Worm (Caenorhabditis elegans) whole organism, young adult: ENCODE data around the gene lgc-24.

Experiments used
- F23B12.7 ChIP-seq: sonication (generic microtip); optimal IDR thresholded peaks from 2 replicates; lab custom pipeline; 2017; ENCODE audit warnings: missing genetic modification characterization, mild to moderate bottlenecking, missing compliant biosample characterization, antibody characterized with exemption, moderate library complexity; ENCODE audit not compliant: insufficient read depth
- F49E8.2 ChIP-seq: sonication (generic microtip); optimal IDR thresholded peaks from 3 replicates; lab custom pipeline; 2017; ENCODE audit warnings: missing genetic modification characterization, mild to moderate bottlenecking, missing compliant biosample characterization, antibody characterized with exemption, moderate library complexity; ENCODE audit not compliant: insufficient read depth
- K12H6.12 ChIP-seq: fragments of 200-800 bp; sonication (Bioruptor generic); optimal IDR thresholded peaks from 2 replicates; lab custom pipeline; 2018; ENCODE audit warnings: mild to moderate bottlenecking, missing genetic modification characterization, missing compliant biosample characterization
- Y56A3A.18 ChIP-seq: fragments of 200-800 bp; sonication (Bioruptor generic); IDR thresholded peaks from 2 replicates; pipeline ENCODE4 v1.3.6; 2022; ENCODE audit warnings: missing genetic modification reagents, missing genetic modification characterization, missing compliant biosample characterization
- ceh-27 ChIP-seq: fragments of 200-800 bp; sonication (Bioruptor generic); optimal IDR thresholded peaks from 2 replicates; lab custom pipeline; 2018; ENCODE audit warnings: mild to moderate bottlenecking, missing genetic modification characterization, moderate library complexity, missing compliant biosample characterization
- ets-4 ChIP-seq: fragments of 200-800 bp; sonication (Bioruptor generic); optimal IDR thresholded peaks from 2 replicates; lab custom pipeline; 2018; ENCODE audit warnings: mild to moderate bottlenecking, missing genetic modification characterization, missing compliant biosample characterization
- pbrm-1 ChIP-seq: fragments of 200-800 bp; sonication (Bioruptor generic); IDR thresholded peaks from 2 replicates; pipeline ENCODE4 v1.3.6; 2022; ENCODE audit warnings: missing genetic modification reagents, missing genetic modification characterization, missing compliant biosample characterization
- pha-4 ChIP-seq: fragments of 150-350 bp; sonication (generic microtip); optimal IDR thresholded peaks from 2 replicates; lab custom pipeline; 2014; ENCODE audit warnings: missing biosample characterization, missing genetic modification reagents, missing genetic modification characterization
- tbp1 ChIP-seq: fragments of 200-800 bp; sonication (Bioruptor generic); optimal IDR thresholded peaks from 2 replicates; lab custom pipeline; 2018; ENCODE audit warnings: mild to moderate bottlenecking, missing genetic modification characterization, missing compliant biosample characterization
- tbx-9 ChIP-seq: sonication (generic microtip); optimal IDR thresholded peaks from 2 replicates; lab custom pipeline; 2016; ENCODE audit warnings: borderline replicate concordance, missing genetic modification characterization, inconsistent platforms, missing compliant biosample characterization
- unc-62 ChIP-seq: fragments of 150-350 bp; optimal IDR thresholded peaks from 2 replicates; lab custom pipeline; 2014; ENCODE audit warnings: missing biosample characterization, missing genetic modification reagents, missing genetic modification characterization

- no peak for TF ChIP-seq ceh-27 (GFP tag; lab: Kevin White, UChicago)
- no peak for TF ChIP-seq F49E8.2 (tag; lab: Kevin White, UChicago)
- TF ChIP-seq F23B12.7 (tag; lab: Kevin White, UChicago) = no peak
- no peak for TF ChIP-seq pbrm-1
- TF ChIP-seq pha-4 = no peak
- TF ChIP-seq K12H6.12 = no peak
- no peak for TF ChIP-seq tbx-9 (tag; lab: Kevin White, UChicago)
- no peak for TF ChIP-seq Y56A3A.18 (GFP tag; lab: Robert Waterston, UW)
- TF ChIP-seq tbp1 (GFP tag; lab: Kevin White, UChicago) = no peak
- no peak for TF ChIP-seq unc-62
- TF ChIP-seq ets-4 (GFP tag; lab: Kevin White, UChicago) = no peak
These were observed 32.2 kb upstream of the lgc-24 start for ce11 chrX:12036114-12036513.
